Worm (Caenorhabditis elegans) whole organism, mixed stage, embryonic: Measurements from ENCODE around the gene Y56A3A.22.

ENCODE experiments used
- M03D4.4 ChIP-seq: sonication (generic microtip); optimal IDR thresholded peaks from 2 replicates; lab custom pipeline; 2017; ENCODE audit warnings: mild to moderate bottlenecking, missing genetic modification characterization, missing compliant biosample characterization
- bed-3 ChIP-seq: fragments of 200-800 bp; sonication (Bioruptor generic); optimal IDR thresholded peaks from 3 replicates; lab custom pipeline; 2018; ENCODE audit warnings: mild to moderate bottlenecking, missing genetic modification characterization, moderate library complexity, missing compliant biosample characterization
- blmp-1 ChIP-seq: fragments of 150-350 bp; optimal IDR thresholded peaks from 2 replicates; lab custom pipeline; 2014; ENCODE audit warnings: missing biosample characterization, missing genetic modification characterization
- ceh-39 ChIP-seq: fragments of 150-350 bp; optimal IDR thresholded peaks from 2 replicates; lab custom pipeline; 2014; ENCODE audit warnings: missing biosample characterization, missing genetic modification characterization
- ceh-43 ChIP-seq: fragments of 200-800 bp; sonication (Bioruptor generic); optimal IDR thresholded peaks from 2 replicates; lab custom pipeline; 2018; ENCODE audit warnings: mild to moderate bottlenecking, missing genetic modification characterization, moderate library complexity, missing compliant biosample characterization
- ceh-83 ChIP-seq: fragments of 200-800 bp; sonication (Bioruptor generic); optimal IDR thresholded peaks from 2 replicates; lab custom pipeline; 2018; ENCODE audit warnings: mild to moderate bottlenecking, missing genetic modification characterization, missing compliant biosample characterization
- ces-1 ChIP-seq: fragments of 150-350 bp; optimal IDR thresholded peaks from 2 replicates; lab custom pipeline; 2014; ENCODE audit warnings: missing biosample characterization, missing genetic modification reagents, missing genetic modification characterization
- cnd-1 ChIP-seq: fragments of 200-800 bp; sonication (Bioruptor generic); optimal IDR thresholded peaks from 2 replicates; lab custom pipeline; 2018; ENCODE audit warnings: mild to moderate bottlenecking, missing genetic modification characterization, missing compliant biosample characterization
- drap-1 ChIP-seq: fragments of 200-800 bp; sonication (Bioruptor generic); optimal IDR thresholded peaks from 3 replicates; lab custom pipeline; 2018; ENCODE audit warnings: mild to moderate bottlenecking, missing genetic modification characterization, missing compliant biosample characterization
- elt-1 ChIP-seq: sonication (generic microtip); optimal IDR thresholded peaks from 2 replicates; lab custom pipeline; 2017; ENCODE audit warnings: missing genetic modification characterization, mild to moderate bottlenecking, missing compliant biosample characterization, antibody characterized with exemption, moderate library complexity, borderline replicate concordance; ENCODE audit not compliant: insufficient read depth
- elt-3 ChIP-seq: fragments of 150-350 bp; optimal IDR thresholded peaks from 2 replicates; lab custom pipeline; 2014; ENCODE audit warnings: missing biosample characterization, missing genetic modification characterization
- flh-1 ChIP-seq: fragments of 200-800 bp; sonication (Bioruptor generic); optimal IDR thresholded peaks from 2 replicates; lab custom pipeline; 2018; ENCODE audit warnings: mild to moderate bottlenecking, missing genetic modification characterization, moderate library complexity, missing compliant biosample characterization
- ham-2 ChIP-seq: fragments of 200-800 bp; sonication (Bioruptor generic); optimal IDR thresholded peaks from 2 replicates; lab custom pipeline; 2018; ENCODE audit warnings: mild to moderate bottlenecking, missing genetic modification characterization, missing compliant biosample characterization
- hlh-1 ChIP-seq: fragments of 150-350 bp; optimal IDR thresholded peaks from 2 replicates; lab custom pipeline; 2014; ENCODE audit warnings: missing biosample characterization, missing genetic modification reagents, missing genetic modification characterization
- lin-13 ChIP-seq: fragments of 150-350 bp; optimal IDR thresholded peaks from 2 replicates; lab custom pipeline; 2014; ENCODE audit warnings: missing biosample characterization, missing genetic modification characterization
- lin-32 ChIP-seq: fragments of 200-800 bp; sonication (Bioruptor generic); optimal IDR thresholded peaks from 2 replicates; lab custom pipeline; 2018; ENCODE audit warnings: mild to moderate bottlenecking, missing genetic modification characterization, missing compliant biosample characterization
- lsy-2 ChIP-seq: fragments of 150-350 bp; optimal IDR thresholded peaks from 2 replicates; lab custom pipeline; 2014; ENCODE audit warnings: missing biosample characterization, missing genetic modification characterization
- mab-5 ChIP-seq: fragments of 150-350 bp; optimal IDR thresholded peaks from 2 replicates; lab custom pipeline; 2014; ENCODE audit warnings: missing biosample characterization, missing genetic modification characterization
- mep-1 ChIP-seq: fragments of 150-350 bp; optimal IDR thresholded peaks from 2 replicates; lab custom pipeline; 2017; ENCODE audit warnings: missing biosample characterization, missing genetic modification reagents, missing genetic modification characterization, inconsistent platforms
- mls-2 ChIP-seq: sonication (generic microtip); optimal IDR thresholded peaks from 2 replicates; lab custom pipeline; 2016; ENCODE audit warnings: mild to moderate bottlenecking, missing genetic modification characterization, moderate library complexity, missing compliant biosample characterization
- nhr-12 ChIP-seq: fragments of 150-350 bp; optimal IDR thresholded peaks from 2 replicates; lab custom pipeline; 2014; ENCODE audit warnings: missing biosample characterization, missing genetic modification characterization
- nhr-2 ChIP-seq: fragments of 150-350 bp; optimal IDR thresholded peaks from 2 replicates; lab custom pipeline; 2014; ENCODE audit warnings: missing biosample characterization, missing genetic modification characterization
- nhr-237 ChIP-seq: fragments of 150-350 bp; optimal IDR thresholded peaks from 2 replicates; lab custom pipeline; 2014; ENCODE audit warnings: missing biosample characterization, missing genetic modification characterization
- nhr-28 ChIP-seq: fragments of 150-350 bp; optimal IDR thresholded peaks from 2 replicates; lab custom pipeline; 2014; ENCODE audit warnings: missing biosample characterization, missing genetic modification characterization
- nhr-76 ChIP-seq: sonication (generic microtip); optimal IDR thresholded peaks from 2 replicates; lab custom pipeline; 2017; ENCODE audit warnings: missing biosample characterization, missing genetic modification characterization
- pha-4 ChIP-seq: fragments of 150-350 bp; optimal IDR thresholded peaks from 2 replicates; lab custom pipeline; 2018; ENCODE audit warnings: missing biosample characterization, missing genetic modification reagents, missing genetic modification characterization
- sptf-1 ChIP-seq: sonication (generic microtip); optimal IDR thresholded peaks from 2 replicates; lab custom pipeline; 2017; ENCODE audit warnings: mild to moderate bottlenecking, missing genetic modification characterization, moderate library complexity, missing compliant biosample characterization
- tbx-8 ChIP-seq: fragments of 200-800 bp; sonication (Bioruptor generic); optimal IDR thresholded peaks from 2 replicates; lab custom pipeline; 2018; ENCODE audit warnings: mild to moderate bottlenecking, missing genetic modification characterization, moderate library complexity, missing compliant biosample characterization
- unc-120 ChIP-seq: sonication (generic microtip); optimal IDR thresholded peaks from 2 replicates; lab custom pipeline; 2017; ENCODE audit warnings: missing genetic modification characterization, missing compliant biosample characterization; ENCODE audit not compliant: poor library complexity, severe bottlenecking
- unc-39 ChIP-seq: fragments of 150-350 bp; optimal IDR thresholded peaks from 2 replicates; lab custom pipeline; 2014; ENCODE audit warnings: missing biosample characterization, missing genetic modification characterization
- unc-62 ChIP-seq: fragments of 150-350 bp; optimal IDR thresholded peaks from 2 replicates; lab custom pipeline; 2014; ENCODE audit warnings: missing biosample characterization, missing genetic modification reagents, missing genetic modification characterization
- zip-8 ChIP-seq: fragments of 150-350 bp; optimal IDR thresholded peaks from 2 replicates; lab custom pipeline; 2014; ENCODE audit warnings: missing biosample characterization, missing genetic modification characterization
- ztf-11 ChIP-seq: fragments of 150-350 bp; optimal IDR thresholded peaks from 2 replicates; lab custom pipeline; 2014; ENCODE audit warnings: missing biosample characterization, missing genetic modification characterization

Y56A3A.22 gene

DNA sequence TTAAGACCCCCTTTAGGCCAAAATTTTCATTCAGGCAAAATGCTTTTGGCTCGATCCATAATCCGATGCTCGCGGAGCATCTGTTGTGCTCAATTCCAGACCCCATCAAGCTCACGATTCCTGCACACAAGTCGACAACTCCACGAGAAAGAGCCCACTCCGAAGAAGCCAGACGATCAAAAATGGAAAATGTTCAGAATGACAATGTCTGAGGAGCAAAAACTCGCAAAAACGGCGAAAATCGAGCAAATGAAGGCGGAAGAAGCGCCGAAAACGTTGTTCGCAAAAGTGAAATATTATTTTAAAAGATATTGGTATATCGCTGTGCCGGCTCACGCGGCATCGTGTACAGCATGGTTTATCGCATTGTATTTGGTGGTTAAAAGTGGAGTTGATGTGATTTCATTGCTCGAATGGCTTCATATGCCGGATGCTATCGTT lies at the start of gene Y56A3A.22:
Gene Y56A3A.22, plus strand, starts transcription at position 35 of the 441 bp plus-strand sequence.
- TF ChIP-seq nhr-76 (no peak), ceh-43 (GFP tag; lab: Kevin White, UChicago) (no peak), nhr-28 (tag; lab: Kevin White, UChicago) (no peak), hlh-1 (no peak), elt-1 (no peak), unc-120 (tag; lab: Kevin White, UChicago) (no peak), cnd-1 (no peak), elt-3 (tag; lab: Kevin White, UChicago) (no peak), pha-4 (tag; lab: Kevin White, UChicago) (no peak), nhr-12 (tag; lab: Kevin White, UChicago) (no peak), ham-2 (GFP tag; lab: Kevin White, UChicago) (no peak), lsy-2 (no peak), sptf-1 (tag; lab: Kevin White, UChicago) (no peak), blmp-1 (no peak), M03D4.4 (tag; lab: Kevin White, UChicago) (no peak), nhr-237 (tag; lab: Kevin White, UChicago) (no peak)

DNA sequence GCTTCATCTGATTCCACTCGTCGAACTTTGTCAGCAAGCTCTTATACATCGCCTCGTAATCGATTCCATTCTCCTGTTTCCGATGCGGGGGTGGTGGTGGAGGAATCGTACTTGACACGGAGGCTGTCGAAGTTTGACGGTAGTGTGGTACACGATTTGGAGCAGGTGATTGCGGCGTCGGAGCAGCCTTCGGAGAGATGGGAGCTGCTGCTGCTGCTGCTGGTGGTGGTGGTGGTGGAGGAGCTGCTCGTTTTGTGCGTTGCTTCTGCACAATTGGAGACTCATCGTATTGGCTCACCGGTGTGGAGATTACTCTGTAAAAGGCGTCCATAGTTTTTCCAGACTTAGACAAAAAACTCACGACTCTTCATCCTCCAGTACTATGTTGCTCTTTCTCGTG lies 47.2 kb upstream of the Y56A3A.22 start:
- TF ChIP-seq lin-32 (no peak), ztf-11 (tag; lab: Kevin White, UChicago) (no peak), lin-13 (tag; lab: Kevin White, UChicago) (no peak), flh-1 (GFP tag; lab: Kevin White, UChicago) (no peak), unc-120 (tag; lab: Kevin White, UChicago) (no peak), M03D4.4 (tag; lab: Kevin White, UChicago) (no peak), zip-8 (tag; lab: Kevin White, UChicago) (no peak), nhr-237 (tag; lab: Kevin White, UChicago) (no peak), ceh-83 (GFP tag; lab: Kevin White, UChicago) (no peak), pha-4 (tag; lab: Kevin White, UChicago) (no peak), unc-39 (no peak), ceh-39 (tag; lab: Kevin White, UChicago) (no peak)

DNA sequence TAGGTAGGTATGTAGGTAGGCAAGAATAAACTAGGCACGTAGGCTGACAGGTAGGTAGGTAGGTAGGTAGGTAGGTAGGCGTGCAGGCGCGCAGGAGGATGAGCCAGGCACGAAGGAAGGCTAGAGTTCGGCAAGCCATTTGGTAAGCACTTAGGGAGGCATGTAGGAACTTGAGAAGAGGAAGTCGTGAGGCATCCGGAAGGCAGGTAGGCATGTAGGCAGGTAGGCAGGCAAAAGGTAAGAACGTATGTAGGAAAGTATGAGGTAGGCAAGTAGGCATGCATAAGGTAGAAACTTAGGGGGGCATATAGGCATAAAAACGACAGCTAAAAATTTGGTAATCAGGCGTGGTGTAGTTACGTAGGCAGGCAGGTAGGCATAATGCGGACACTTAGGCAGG lies 45.4 kb upstream of the Y56A3A.22 start:
- no peak for TF ChIP-seq ham-2 (GFP tag; lab: Kevin White, UChicago)
- TF ChIP-seq zip-8 (tag; lab: Kevin White, UChicago): no peak
- TF ChIP-seq nhr-12 (tag; lab: Kevin White, UChicago): no peak
- peak; percentile 42 for TF ChIP-seq sptf-1 (tag; lab: Kevin White, UChicago)
- TF ChIP-seq nhr-28 (tag; lab: Kevin White, UChicago): no peak

DNA sequence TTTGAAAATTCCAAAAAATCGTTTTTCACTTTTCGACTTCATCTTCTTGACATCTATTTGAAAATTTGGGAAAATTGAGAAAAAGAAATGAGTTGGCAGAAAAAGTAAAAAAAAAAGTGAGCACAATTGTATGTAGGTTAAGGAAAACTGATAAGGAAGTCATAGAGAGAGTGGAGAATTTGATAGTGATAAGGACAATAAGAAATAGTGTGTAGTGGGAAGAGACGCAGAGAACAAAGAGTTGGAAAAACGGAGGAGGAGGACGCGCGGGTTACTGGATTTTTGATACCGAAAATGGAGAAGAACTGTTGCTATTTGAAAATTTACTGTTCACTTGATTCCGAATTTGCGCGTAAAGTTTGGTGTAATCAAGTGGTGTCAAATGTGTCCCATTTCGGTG lies 42.7 kb upstream of the Y56A3A.22 start, which contains the start of gene Y56A3A.6:
Gene Y56A3A.6, minus strand, starts transcription at position 53 of the 400 bp plus-strand sequence.
- TF ChIP-seq nhr-28 (tag; lab: Kevin White, UChicago): no peak
- TF ChIP-seq nhr-237 (tag; lab: Kevin White, UChicago): no peak
- TF ChIP-seq drap-1: no peak
- TF ChIP-seq M03D4.4 (tag; lab: Kevin White, UChicago): no peak
- TF ChIP-seq pha-4 (tag; lab: Kevin White, UChicago): no peak
- no peak for TF ChIP-seq unc-120 (tag; lab: Kevin White, UChicago)
- TF ChIP-seq ceh-43 (GFP tag; lab: Kevin White, UChicago): no peak
- no peak for TF ChIP-seq hlh-1
- TF ChIP-seq ces-1 (GFP tag; lab: Kevin White, UChicago): no peak
- TF ChIP-seq cnd-1: no peak
- no peak for TF ChIP-seq tbx-8 (GFP tag; lab: Kevin White, UChicago)
- TF ChIP-seq sptf-1 (tag; lab: Kevin White, UChicago): no peak
- no peak for TF ChIP-seq mab-5 (tag; lab: Kevin White, UChicago)
- no peak for TF ChIP-seq lin-32
- TF ChIP-seq unc-39: no peak
- TF ChIP-seq mep-1 (tag; lab: Kevin White, UChicago): no peak
- TF ChIP-seq ceh-39 (tag; lab: Kevin White, UChicago): no peak
- no peak for TF ChIP-seq flh-1 (GFP tag; lab: Kevin White, UChicago)
- TF ChIP-seq nhr-2: no peak

DNA sequence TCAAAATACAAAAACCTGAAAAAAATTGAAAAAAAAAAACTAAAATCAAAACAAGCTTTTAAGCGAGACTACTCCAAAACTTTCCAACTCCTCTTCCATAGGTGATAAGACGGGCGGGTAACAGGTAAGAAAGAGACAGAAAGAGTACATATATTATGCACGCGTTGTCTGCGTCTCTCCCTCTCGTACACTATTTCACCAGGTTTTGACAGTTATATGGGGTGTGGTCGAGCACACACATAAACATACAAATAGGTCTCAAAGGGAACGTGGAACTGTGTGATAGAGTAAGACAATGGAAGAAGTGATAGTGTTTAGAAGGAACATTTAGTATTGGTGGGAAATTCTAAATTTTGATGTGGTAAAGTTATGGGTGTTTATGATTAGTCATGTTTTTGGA lies 39.9 kb upstream of the Y56A3A.22 start:
- TF ChIP-seq ztf-11 (tag; lab: Kevin White, UChicago) (no peak), bed-3 (GFP tag; lab: Kevin White, UChicago) (no peak), M03D4.4 (tag; lab: Kevin White, UChicago) (no peak), ham-2 (GFP tag; lab: Kevin White, UChicago) (no peak), mab-5 (tag; lab: Kevin White, UChicago) (no peak), lin-32 (no peak), unc-120 (tag; lab: Kevin White, UChicago) (no peak), flh-1 (GFP tag; lab: Kevin White, UChicago) (no peak), lsy-2 (no peak), nhr-2 (no peak), mls-2 (tag; lab: Kevin White, UChicago) (no peak), unc-62 (no peak), nhr-12 (tag; lab: Kevin White, UChicago) (no peak), elt-3 (tag; lab: Kevin White, UChicago) (no peak), nhr-76 (no peak), mep-1 (tag; lab: Kevin White, UChicago) (no peak), nhr-28 (tag; lab: Kevin White, UChicago) (no peak)
